Worm (Caenorhabditis elegans): ENCODE data around the gene asp-16.

The asp-16 gene

DNA sequence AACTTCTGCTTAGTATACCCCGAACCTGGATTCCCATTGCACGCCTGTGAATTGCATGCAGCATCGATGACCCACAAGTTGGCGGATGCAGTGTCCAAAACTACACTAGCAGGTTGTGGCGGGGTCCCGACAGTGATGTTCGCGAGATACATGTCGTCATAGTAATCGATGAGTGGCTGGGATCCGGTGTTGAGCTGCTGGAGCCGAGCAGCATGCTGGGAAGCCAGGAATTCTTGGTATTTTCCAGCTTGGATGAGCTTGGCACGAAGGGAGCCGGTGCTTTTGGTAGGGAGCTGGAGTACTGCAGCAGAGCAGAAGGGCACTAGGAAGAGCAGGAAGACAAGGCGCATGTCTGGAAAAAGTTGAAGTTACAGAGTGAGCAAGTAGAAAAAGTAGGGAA, at the start of gene asp-16:
Gene asp-16, minus strand, starts transcription at position 350 of the 400 bp plus-strand sequence.
- TF ChIP-seq elt-4 (tag; optimal IDR thresholded peaks at IDR 0.05) (peak; percentile 18), unc-86 (tag; optimal IDR thresholded peaks at IDR 0.05) (no peak)

DNA sequence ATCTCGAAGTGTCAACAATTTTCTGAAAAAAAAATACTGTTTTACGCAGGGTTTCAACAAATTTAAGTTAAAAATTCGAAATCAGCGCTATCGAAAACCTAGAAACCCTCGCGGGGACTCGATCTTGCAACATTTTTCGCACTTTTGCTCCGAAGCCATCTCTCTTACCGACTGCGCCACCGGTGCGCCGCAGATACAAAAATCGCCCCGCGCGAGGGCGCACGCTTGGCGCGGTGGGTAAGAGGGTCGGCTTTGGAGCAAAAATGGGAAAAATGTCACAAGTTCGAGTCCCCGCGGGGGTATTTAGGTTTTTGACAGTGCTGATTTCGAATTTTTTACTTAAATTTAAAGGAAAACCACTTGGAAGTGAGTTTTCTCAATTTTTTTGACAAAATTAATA, 48.5 kb upstream of the asp-16 start:
- no peak for TF ChIP-seq rnt-1 (tag; optimal IDR thresholded peaks at IDR 0.05)
- TF ChIP-seq pqm-1 (tag; optimal IDR thresholded peaks at IDR 0.05): no peak
- no peak for TF ChIP-seq ceh-31 (tag; optimal IDR thresholded peaks at IDR 0.05)
- no peak for TF ChIP-seq ets-4 (tag; optimal IDR thresholded peaks at IDR 0.05)
- no peak for TF ChIP-seq lim-6 (tag; optimal IDR thresholded peaks at IDR 0.05)
- no peak for TF ChIP-seq ama-1 (optimal IDR thresholded peaks at IDR 0.05)
- TF ChIP-seq gmeb-2 (tag; optimal IDR thresholded peaks at IDR 0.05): no peak
- TF ChIP-seq fkh-10 (GFP tag; optimal IDR thresholded peaks at IDR 0.05): no peak
- no peak for TF ChIP-seq elt-2 (tag; optimal IDR thresholded peaks at IDR 0.05)
- TF ChIP-seq ref-2 (tag; optimal IDR thresholded peaks at IDR 0.05): no peak
- TF ChIP-seq syd-9 (tag; optimal IDR thresholded peaks at IDR 0.05): no peak
- no peak for TF ChIP-seq fkh-6 (tag; optimal IDR thresholded peaks at IDR 0.05)
- TF ChIP-seq pat-9 (tag; optimal IDR thresholded peaks at IDR 0.05): no peak
- TF ChIP-seq pax-1 (tag; optimal IDR thresholded peaks at IDR 0.05): no peak
- TF ChIP-seq pha-2 (tag; optimal IDR thresholded peaks at IDR 0.05): no peak
- TF ChIP-seq ceh-45 (GFP tag; IDR thresholded peaks at IDR 0.05): no peak
- TF ChIP-seq hlh-8 (tag; optimal IDR thresholded peaks at IDR 0.05): no peak

DNA sequence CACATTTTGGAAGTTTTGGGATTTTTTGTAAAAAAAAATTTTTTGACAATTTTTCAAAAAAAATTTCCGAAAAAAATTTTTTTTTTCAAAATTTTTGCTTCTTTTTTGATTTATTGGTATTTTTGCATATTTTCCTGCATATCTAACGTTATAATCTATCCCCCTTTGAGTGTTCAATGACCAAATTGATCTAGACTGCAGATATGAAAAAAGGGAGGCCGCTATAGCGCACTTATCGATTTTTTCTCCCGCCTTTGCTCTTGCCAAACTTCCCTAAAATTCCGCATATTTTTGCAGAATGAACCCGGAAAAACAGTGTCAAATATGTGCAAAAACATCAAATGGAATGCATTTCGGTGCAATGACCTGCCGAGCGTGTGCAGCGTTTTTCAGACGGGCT, 45.0 kb upstream of the asp-16 start, which contains the start of gene nhr-145:
Gene nhr-145, plus strand, starts transcription at position 298 of the 400 bp plus-strand sequence.
- TF ChIP-seq dve-1 (tag; optimal IDR thresholded peaks at IDR 0.05) (no peak), eyg-1 (tag; optimal IDR thresholded peaks at IDR 0.05) (no peak), ceh-48 (tag; optimal IDR thresholded peaks at IDR 0.05) (peak; percentile 39), elt-2 (tag; optimal IDR thresholded peaks at IDR 0.05) (no peak), ceh-18 (tag; optimal IDR thresholded peaks at IDR 0.05) (no peak), lim-6 (tag; optimal IDR thresholded peaks at IDR 0.05) (no peak), ceh-14 (tag; optimal IDR thresholded peaks at IDR 0.05) (no peak)

DNA sequence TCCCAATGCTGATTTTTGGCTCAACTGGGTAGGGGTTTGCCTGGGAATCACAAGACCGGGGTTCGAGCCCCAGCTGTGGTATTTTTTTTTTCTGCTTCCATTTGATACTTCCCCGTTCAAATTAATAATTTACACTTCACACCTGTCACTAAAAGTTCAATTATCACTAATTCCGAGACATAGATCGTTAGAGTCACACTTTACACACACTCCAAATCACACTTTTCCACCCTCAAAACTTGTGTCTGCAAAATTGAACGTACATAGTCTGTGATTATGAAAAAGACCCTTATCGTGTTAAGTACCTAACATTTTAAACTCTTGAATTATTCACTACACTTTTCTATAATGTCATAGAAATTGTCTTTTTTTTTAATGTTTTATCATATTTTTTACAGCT, 41.4 kb upstream of the asp-16 start:
- TF ChIP-seq fkh-10 (GFP tag; optimal IDR thresholded peaks at IDR 0.05) (no peak), elt-4 (tag; optimal IDR thresholded peaks at IDR 0.05) (no peak)

DNA sequence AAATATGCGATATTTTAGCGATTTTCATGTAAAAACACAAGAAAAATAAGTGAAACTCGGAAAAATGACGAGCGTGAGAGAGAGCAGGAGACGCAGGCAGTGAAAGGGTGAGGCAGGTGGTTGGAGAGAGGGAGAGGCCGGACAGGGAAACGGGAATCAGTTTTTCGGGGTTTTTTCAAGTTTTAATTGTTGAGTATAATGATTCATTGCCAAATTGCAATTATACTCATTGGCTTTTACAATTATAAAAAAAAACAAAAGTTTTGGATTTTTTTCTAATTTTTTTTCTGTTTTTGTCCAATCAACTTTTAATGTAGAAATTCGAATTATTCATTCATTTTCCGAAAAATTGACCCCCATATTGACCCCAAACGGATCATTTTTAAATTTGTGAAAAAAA, 40.1 kb upstream of the asp-16 start, which contains the start of gene nhr-95:
Gene nhr-95, minus strand, starts transcription at position 101 of the 400 bp plus-strand sequence.
- no peak for TF ChIP-seq ceh-24 (tag; optimal IDR thresholded peaks at IDR 0.05)
- no peak for TF ChIP-seq pqm-1 (tag; optimal IDR thresholded peaks at IDR 0.05)
- no peak for TF ChIP-seq ztf-16 (tag; optimal IDR thresholded peaks at IDR 0.05)
- TF ChIP-seq pha-2 (tag; optimal IDR thresholded peaks at IDR 0.05): peak; percentile 31
- TF ChIP-seq K02D7.2 (tag; optimal IDR thresholded peaks at IDR 0.05): peak; percentile 38

DNA sequence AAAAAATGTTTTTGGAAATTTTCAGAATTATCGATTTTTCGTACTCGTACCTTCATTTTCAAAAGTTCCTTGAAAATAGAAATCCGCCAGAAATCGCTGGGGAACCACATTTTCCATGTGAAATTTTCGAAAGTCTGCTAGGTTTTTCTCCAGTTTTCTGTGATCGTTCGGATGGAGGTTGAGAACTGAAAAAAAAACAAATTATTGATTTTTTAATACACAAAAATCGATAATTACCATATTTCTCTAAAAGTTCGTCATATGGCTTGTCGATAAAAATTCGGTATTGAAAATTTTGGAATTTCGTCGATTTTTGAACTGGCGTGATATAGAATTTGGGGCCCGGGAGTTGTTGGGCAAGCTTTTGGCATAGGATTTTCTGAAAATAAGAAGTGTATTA, 34.4 kb upstream of the asp-16 start:
- no peak for TF ChIP-seq syd-9 (tag; optimal IDR thresholded peaks at IDR 0.05)
- TF ChIP-seq ets-4 (tag; optimal IDR thresholded peaks at IDR 0.05): no peak
- TF ChIP-seq hlh-6 (tag; optimal IDR thresholded peaks at IDR 0.05): no peak
- TF ChIP-seq elt-4 (tag; optimal IDR thresholded peaks at IDR 0.05): no peak
- TF ChIP-seq eyg-1 (tag; optimal IDR thresholded peaks at IDR 0.05): no peak
- no peak for TF ChIP-seq hlh-13 (GFP tag; optimal IDR thresholded peaks at IDR 0.05)
- TF ChIP-seq tbx-7 (tag; optimal IDR thresholded peaks at IDR 0.05): no peak
- TF ChIP-seq pat-9 (tag; optimal IDR thresholded peaks at IDR 0.05): no peak
- TF ChIP-seq tbx-2 (tag; optimal IDR thresholded peaks at IDR 0.05): no peak
- TF ChIP-seq hlh-15 (tag; optimal IDR thresholded peaks at IDR 0.05): no peak
- TF ChIP-seq unc-55 (GFP tag; optimal IDR thresholded peaks at IDR 0.05): no peak
- no peak for TF ChIP-seq che-1 (tag; optimal IDR thresholded peaks at IDR 0.05)
- TF ChIP-seq Y22D7AL.16 (tag; optimal IDR thresholded peaks at IDR 0.05): no peak
- TF ChIP-seq ceh-22 (tag; optimal IDR thresholded peaks at IDR 0.05): no peak
- no peak for TF ChIP-seq unc-3 (GFP tag; conservative IDR thresholded peaks at IDR 0.05)
- no peak for TF ChIP-seq unc-3 (tag; optimal IDR thresholded peaks at IDR 0.05)
- TF ChIP-seq sdc-2 (tag; optimal IDR thresholded peaks at IDR 0.05): no peak
- TF ChIP-seq elt-2 (tag; optimal IDR thresholded peaks at IDR 0.05): no peak
- no peak for TF ChIP-seq pha-2 (tag; optimal IDR thresholded peaks at IDR 0.05)
- no peak for TF ChIP-seq dmd-4 (tag; optimal IDR thresholded peaks at IDR 0.05; ENCODE audit: borderline replicate concordance)
- TF ChIP-seq ceh-18 (tag; optimal IDR thresholded peaks at IDR 0.05): no peak

Data from whole organism, late embryonic.